Fruit fly (Drosophila melanogaster): ENCODE results near the gene CG6592.

Gene CG6592

dm6 chr3L:6085157-6085556 is 25.7 kb downstream of the CG6592 start (continued):
- TF ChIP-seq CG2129 (GFP tag; IDR thresholded peaks at IDR 0.05; ENCODE audit: partially characterized antibody) (no peak), pros (GFP tag; optimal IDR thresholded peaks at IDR 0.05) (no peak), nerfin-2 (GFP tag; IDR thresholded peaks at IDR 0.05; ENCODE audit: partially characterized antibody) (no peak), Pdp1 (GFP tag; optimal IDR thresholded peaks at IDR 0.05) (no peak), lab (GFP tag; optimal IDR thresholded peaks at IDR 0.05) (peak; percentile 7), CG9876 (GFP tag; optimal IDR thresholded peaks at IDR 0.05) (no peak), pb (GFP tag; optimal IDR thresholded peaks at IDR 0.05) (no peak), CG13424 (tag; optimal IDR thresholded peaks at IDR 0.05) (peak; percentile 51), ato (GFP tag; IDR thresholded peaks at IDR 0.05; ENCODE audit: partially characterized antibody) (no peak), Elba2 (GFP tag; optimal IDR thresholded peaks at IDR 0.05) (no peak), CG13775 (GFP tag; optimal IDR thresholded peaks at IDR 0.05) (no peak), croc (GFP tag; conservative IDR thresholded peaks at IDR 0.05) (no peak), Bdp1 (GFP tag; optimal IDR thresholded peaks at IDR 0.05) (no peak), CG17802 (tag; optimal IDR thresholded peaks at IDR 0.05) (no peak), tll (GFP tag; optimal IDR thresholded peaks at IDR 0.05) (no peak), CG15514 (GFP tag; optimal IDR thresholded peaks at IDR 0.05) (no peak), Hr51 (GFP tag; optimal IDR thresholded peaks at IDR 0.05) (peak in 1 of 2 experiments; percentile 42), CG31224 (GFP tag; IDR thresholded peaks at IDR 0.05) (no peak), Oaz (GFP tag; IDR thresholded peaks at IDR 0.05) (no peak), Hey (tag; optimal IDR thresholded peaks at IDR 0.05) (no peak), CG10431 (GFP tag; optimal IDR thresholded peaks at IDR 0.05) (no peak), CG2678 (tag; optimal IDR thresholded peaks at IDR 0.05) (peak; percentile 63), CG7839 (tag; optimal IDR thresholded peaks at IDR 0.05) (peak; percentile 50), kay (GFP tag; optimal IDR thresholded peaks at IDR 0.05) (no peak), Mes4 (GFP tag; optimal IDR thresholded peaks at IDR 0.05) (no peak), sima (GFP tag; optimal IDR thresholded peaks at IDR 0.05) (no peak), Spps (tag; optimal IDR thresholded peaks at IDR 0.05) (no peak), H15 (GFP tag; IDR thresholded peaks at IDR 0.05) (no peak), CG10565 (GFP tag; optimal IDR thresholded peaks at IDR 0.05) (no peak), kni (GFP tag; optimal IDR thresholded peaks at IDR 0.05) (no peak), CG1233 (GFP tag; optimal IDR thresholded peaks at IDR 0.05) (no peak), ab (GFP tag; optimal IDR thresholded peaks at IDR 0.05) (no peak), Xbp1 (GFP tag; optimal IDR thresholded peaks at IDR 0.05) (no peak), unpg (GFP tag; optimal IDR thresholded peaks at IDR 0.05) (peak; percentile 33), CG30431 (GFP tag; optimal IDR thresholded peaks at IDR 0.05) (no peak), Chrac-16 (GFP tag; optimal IDR thresholded peaks at IDR 0.05) (no peak), Atf6 (GFP tag; IDR thresholded peaks at IDR 0.05) (no peak), ci (GFP tag; IDR thresholded peaks at IDR 0.05) (no peak), row (GFP tag; IDR thresholded peaks at IDR 0.05) (peak; percentile 25; the same call in 1 of the 3 replicates), Hr78 (GFP tag; optimal IDR thresholded peaks at IDR 0.05) (no peak), CG12299 (tag; optimal IDR thresholded peaks at IDR 0.05) (no peak), BEAF-32 (GFP tag; optimal IDR thresholded peaks at IDR 0.05) (no peak), vvl (GFP tag; IDR thresholded peaks at IDR 0.05) (no peak), CG13123 (GFP tag; optimal IDR thresholded peaks at IDR 0.05) (no peak), CG10543 (GFP tag; optimal IDR thresholded peaks at IDR 0.05) (no peak), Dfd (GFP tag; optimal IDR thresholded peaks at IDR 0.05) (no peak)

Data from whole organism, embryonic.